Worm (Caenorhabditis elegans): ENCODE measurements around the gene gcs-1.

- no peak for TF ChIP-seq ceh-83 (GFP tag; optimal IDR thresholded peaks at IDR 0.05)
- TF ChIP-seq ham-2 (GFP tag; optimal IDR thresholded peaks at IDR 0.05), result no peak
- TF ChIP-seq snpc-4 (tag; optimal IDR thresholded peaks at IDR 0.05), result no peak
- no peak for TF ChIP-seq unc-62 (GFP tag; optimal IDR thresholded peaks at IDR 0.05)
- TF ChIP-seq unc-39 (tag; optimal IDR thresholded peaks at IDR 0.05), result no peak
- no peak for TF ChIP-seq nhr-28 (tag; optimal IDR thresholded peaks at IDR 0.05)
- no peak for TF ChIP-seq lin-13 (tag; optimal IDR thresholded peaks at IDR 0.05)
- no peak for TF ChIP-seq flh-1 (GFP tag; optimal IDR thresholded peaks at IDR 0.05)
These were observed 36.4 kb upstream of the gcs-1 start for ce11 chrII:9074492-9074891.
